Worm (Caenorhabditis elegans): ENCODE data around the gene srx-48.

- TF ChIP-seq sem-2 (GFP tag; optimal IDR thresholded peaks at IDR 0.05): no peak
- TF ChIP-seq nhr-237 (tag; optimal IDR thresholded peaks at IDR 0.05): no peak
- no peak for TF ChIP-seq nhr-12 (tag; optimal IDR thresholded peaks at IDR 0.05)
- no peak for TF ChIP-seq lsy-2 (tag; optimal IDR thresholded peaks at IDR 0.05)
- TF ChIP-seq lin-32 (GFP tag; optimal IDR thresholded peaks at IDR 0.05): no peak
- no peak for TF ChIP-seq elt-3 (tag; optimal IDR thresholded peaks at IDR 0.05)
- TF ChIP-seq flh-1 (GFP tag; optimal IDR thresholded peaks at IDR 0.05): no peak
- TF ChIP-seq unc-39 (tag; optimal IDR thresholded peaks at IDR 0.05): no peak
- no peak for TF ChIP-seq ztf-11 (tag; optimal IDR thresholded peaks at IDR 0.05)
- TF ChIP-seq mab-5 (tag; optimal IDR thresholded peaks at IDR 0.05): no peak
- no peak for TF ChIP-seq unc-62 (GFP tag; optimal IDR thresholded peaks at IDR 0.05)
Observed at ce11 chrV:15287856-15288255, 15.7 kb downstream of the srx-48 start, which contains the start of gene cyp-34A1.
